Fruit fly (Drosophila melanogaster): ENCODE data around the gene MtnD.
A peak's percentile ranks its signal among the peaks of the same experiment; 100 is the strongest.

DNA sequence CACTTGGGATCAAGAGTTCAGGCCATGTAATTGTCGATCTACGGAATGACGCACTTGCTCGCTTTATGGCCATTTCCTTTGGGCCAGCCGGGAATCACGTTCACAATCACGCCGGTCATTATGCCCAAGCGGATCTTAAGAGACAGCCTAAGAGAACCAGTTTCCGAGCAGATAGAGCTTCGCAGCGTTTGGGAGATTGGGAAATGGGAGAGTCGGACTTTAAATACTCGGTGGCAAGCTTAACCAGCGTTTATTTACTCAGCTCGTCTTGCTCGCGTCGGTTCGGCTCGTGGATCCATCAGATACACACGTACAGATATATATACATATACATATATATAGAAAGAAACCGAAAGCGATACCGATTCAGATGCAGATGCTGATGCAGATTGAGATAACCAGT is 30.8 kb downstream of the MtnD start:
- TF ChIP-seq Pif1B (GFP tag; optimal IDR thresholded peaks at IDR 0.05) (peak; percentile 68), rn (GFP tag; IDR thresholded peaks at IDR 0.05) (no peak), CG10348 (GFP tag; IDR thresholded peaks at IDR 0.05) (no peak), gl (tag; optimal IDR thresholded peaks at IDR 0.05) (no peak), Ets98B (GFP tag; IDR thresholded peaks at IDR 0.05) (peak; percentile 54; the same call in 1 of the 2 replicates), CG17806 (tag; optimal IDR thresholded peaks at IDR 0.05) (no peak), CG12605 (GFP tag; IDR thresholded peaks at IDR 0.05) (no peak)

All from whole organism, pupa.